Worm (Caenorhabditis elegans): ENCODE results near the gene mcp-1.

DNA sequence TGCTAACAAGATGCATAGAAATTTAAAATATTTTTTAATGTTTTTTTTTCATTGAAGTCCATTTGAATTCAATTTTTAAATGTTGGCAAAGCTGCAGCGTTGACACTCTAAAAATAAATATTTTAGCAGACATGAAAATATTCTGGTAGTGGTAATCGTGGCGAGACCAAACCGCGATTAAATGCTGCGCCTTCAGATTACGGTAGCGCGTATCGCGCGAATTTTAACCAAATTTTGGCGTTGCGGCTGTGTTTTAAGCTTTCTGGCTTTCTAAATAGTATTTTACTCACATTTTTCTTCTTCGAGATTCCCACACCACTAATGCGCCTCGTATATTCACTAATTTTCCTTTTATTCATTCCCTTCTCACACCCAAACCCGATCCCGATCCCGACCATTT lies 34.5 kb downstream of the mcp-1 start, which contains the start of gene cpg-4:
- TF ChIP-seq bed-3 (GFP tag; optimal IDR thresholded peaks at IDR 0.05): no peak
- no peak for TF ChIP-seq snpc-4 (tag; optimal IDR thresholded peaks at IDR 0.05)
